Fruit fly (Drosophila melanogaster) whole organism, embryonic: ENCODE results near the gene CG14984.

ENCODE experiments used
- ATbp ChIP-seq: fragments of 200-800 bp; sonication (Bioruptor generic); optimal IDR thresholded peaks from 2 replicates; lab custom pipeline; 2017; ENCODE audit warnings: missing biosample characterization, mild to moderate bottlenecking, missing genetic modification characterization, missing genetic modification reagents
- Asciz ChIP-seq: fragments of 200-800 bp; sonication (Bioruptor generic); optimal IDR thresholded peaks from 2 replicates; lab custom pipeline; 2017; ENCODE audit warnings: missing biosample characterization, mild to moderate bottlenecking, missing genetic modification characterization, missing genetic modification reagents
- Bgb ChIP-seq: fragments of 200-800 bp; sonication (Bioruptor generic); IDR thresholded peaks from 2 replicates; pipeline ENCODE4 v1.3.6; 2022; ENCODE audit warnings: missing biosample characterization, missing genetic modification characterization; ENCODE audit not compliant: partially characterized antibody
- Blimp-1 ChIP-seq: fragments of 200-800 bp; sonication (Bioruptor generic); optimal IDR thresholded peaks from 3 replicates; lab custom pipeline; 2018; ENCODE audit warnings: missing biosample characterization, missing genetic modification characterization, mild to moderate bottlenecking, moderate library complexity, missing genetic modification reagents
- BtbVII ChIP-seq: fragments of 200-800 bp; sonication (Bioruptor generic); optimal IDR thresholded peaks from 3 replicates; lab custom pipeline; 2017; ENCODE audit warnings: missing biosample characterization, mild to moderate bottlenecking, missing genetic modification characterization
- CG10543 ChIP-seq: fragments of 200-800 bp; sonication (Bioruptor generic); optimal IDR thresholded peaks from 3 replicates; lab custom pipeline; 2017; ENCODE audit warnings: missing biosample characterization, mild to moderate bottlenecking, missing genetic modification characterization, moderate library complexity
- CG12659 ChIP-seq: fragments of 200-800 bp; sonication (Bioruptor generic); optimal IDR thresholded peaks from 3 replicates; lab custom pipeline; 2017; ENCODE audit warnings: mild to moderate bottlenecking, missing biosample characterization, missing genetic modification reagents, missing genetic modification characterization
- CG17359 ChIP-seq: fragments of 200-800 bp; sonication (Bioruptor generic); optimal IDR thresholded peaks from 3 replicates; lab custom pipeline; 2018; ENCODE audit warnings: missing biosample characterization, mild to moderate bottlenecking, missing genetic modification characterization, moderate library complexity
- CG17568 ChIP-seq: fragments of 200-800 bp; sonication (Bioruptor generic); optimal IDR thresholded peaks from 2 replicates; lab custom pipeline; 2018; ENCODE audit warnings: missing biosample characterization, mild to moderate bottlenecking, missing genetic modification characterization, moderate library complexity
- CG18599 ChIP-seq: fragments of 200-800 bp; sonication (Bioruptor generic); optimal IDR thresholded peaks from 3 replicates; lab custom pipeline; 2017; ENCODE audit warnings: missing biosample characterization, missing genetic modification characterization, mild to moderate bottlenecking, moderate library complexity, missing genetic modification reagents
- CG2199 ChIP-seq: fragments of 200-800 bp; sonication (Bioruptor generic); IDR thresholded peaks from 3 replicates; pipeline ENCODE4 v1.3.6; 2022; ENCODE audit warnings: missing biosample characterization, missing genetic modification characterization
- CG32532 ChIP-seq: fragments of 200-800 bp; sonication (Bioruptor generic); IDR thresholded peaks from 2 replicates; pipeline ENCODE4 v1.3.6; 2022; ENCODE audit warnings: missing biosample characterization, missing genetic modification characterization
- CG34376 ChIP-seq: fragments of 200-800 bp; sonication (Bioruptor generic); optimal IDR thresholded peaks from 2 replicates; lab custom pipeline; 2018; ENCODE audit warnings: missing biosample characterization, mild to moderate bottlenecking, missing genetic modification characterization
- CG3726 ChIP-seq: fragments of 200-800 bp; sonication (Bioruptor generic); IDR thresholded peaks from 3 replicates; pipeline ENCODE4, ENCODE4 v1.3.6; 2022; ENCODE audit warnings: missing biosample characterization, missing genetic modification characterization
- CG4617 ChIP-seq: fragments of 200-800 bp; sonication (Bioruptor generic); optimal IDR thresholded peaks from 3 replicates; lab custom pipeline; 2016; ENCODE audit warnings: missing biosample characterization, missing genetic modification characterization, borderline replicate concordance
- CG7987 ChIP-seq: fragments of 200-800 bp; sonication (Bioruptor generic); optimal IDR thresholded peaks from 2 replicates; lab custom pipeline; 2018; ENCODE audit warnings: missing biosample characterization, mild to moderate bottlenecking, missing genetic modification characterization, moderate library complexity
- CG9437 ChIP-seq: fragments of 200-800 bp; sonication (Bioruptor generic); optimal IDR thresholded peaks from 2 replicates; lab custom pipeline; 2018; ENCODE audit warnings: missing biosample characterization, mild to moderate bottlenecking, missing genetic modification characterization
- CG9817 ChIP-seq: fragments of 200-800 bp; sonication (Bioruptor generic); optimal IDR thresholded peaks from 2 replicates; lab custom pipeline; 2018; ENCODE audit warnings: missing biosample characterization, mild to moderate bottlenecking, missing genetic modification characterization, moderate library complexity
- CTCF ChIP-seq: fragments of 200-800 bp; sonication (Bioruptor generic); optimal IDR thresholded peaks from 2 replicates; lab custom pipeline; 2017; ENCODE audit warnings: missing biosample characterization, mild to moderate bottlenecking, missing genetic modification characterization, moderate library complexity
- D19B ChIP-seq: fragments of 200-800 bp; sonication (Bioruptor generic); optimal IDR thresholded peaks from 2 replicates; lab custom pipeline; 2017; ENCODE audit warnings: missing biosample characterization, mild to moderate bottlenecking, missing genetic modification characterization
- Ets65A ChIP-seq: fragments of 200-800 bp; sonication (Bioruptor generic); peaks from one replicate; lab custom pipeline; 2016; ENCODE audit warnings: missing biosample characterization, missing genetic modification characterization
- HLH4C ChIP-seq: fragments of 200-800 bp; sonication (Bioruptor generic); IDR thresholded peaks from 3 replicates; pipeline ENCODE4 v1.3.6; 2022; ENCODE audit warnings: missing biosample characterization, missing genetic modification characterization; ENCODE audit not compliant: partially characterized antibody
- Lim3 ChIP-seq: fragments of 200-800 bp; sonication (Bioruptor generic); IDR thresholded peaks from 2 replicates; pipeline ENCODE4 v1.3.6; 2022; ENCODE audit warnings: missing biosample characterization, missing genetic modification characterization
- Neu2 ChIP-seq: fragments of 200-800 bp; sonication (Bioruptor generic); optimal IDR thresholded peaks from 3 replicates; lab custom pipeline; 2016; ENCODE audit warnings: missing biosample characterization, missing genetic modification characterization, borderline replicate concordance
- PHDP ChIP-seq: fragments of 200-800 bp; sonication (Bioruptor generic); optimal IDR thresholded peaks from 3 replicates; lab custom pipeline; 2018; ENCODE audit warnings: missing biosample characterization, mild to moderate bottlenecking, missing genetic modification characterization, moderate library complexity
- Ptx1 ChIP-seq: fragments of 200-800 bp; sonication (Bioruptor generic); IDR thresholded peaks from 2 replicates; pipeline ENCODE4 v1.3.6; 2022; ENCODE audit warnings: missing biosample characterization, missing genetic modification characterization
- Vsx1 ChIP-seq: fragments of 200-800 bp; sonication (Bioruptor generic); optimal IDR thresholded peaks from 2 replicates; lab custom pipeline; 2017; ENCODE audit warnings: missing biosample characterization, mild to moderate bottlenecking, missing genetic modification characterization, missing genetic modification reagents
- abd-A ChIP-seq: fragments of 200-800 bp; sonication (Bioruptor generic); optimal IDR thresholded peaks from 3 replicates; lab custom pipeline; 2019; ENCODE audit warnings: missing biosample characterization, mild to moderate bottlenecking, missing genetic modification characterization, moderate library complexity
- al ChIP-seq: fragments of 200-800 bp; sonication (Bioruptor generic); IDR thresholded peaks from 2 replicates; pipeline ENCODE4 v1.3.6; 2022; ENCODE audit warnings: missing biosample characterization, missing genetic modification characterization
- bbx ChIP-seq: fragments of 200-800 bp; sonication (Bioruptor generic); IDR thresholded peaks from 2 replicates; pipeline ENCODE4 v1.3.6; 2022; ENCODE audit warnings: missing biosample characterization, missing genetic modification characterization; ENCODE audit not compliant: partially characterized antibody
- bsh ChIP-seq, 2 experiments: fragments of 200-800 bp; sonication (Bioruptor generic); optimal IDR thresholded peaks; 2 replicates each; lab custom pipeline; 2017 to 2018; ENCODE audit warnings: mild to moderate bottlenecking in 2 of 2, missing biosample characterization in 2 of 2, missing genetic modification characterization in 2 of 2, moderate library complexity in 1 of 2
- chinmo ChIP-seq: fragments of 200-800 bp; sonication (Bioruptor generic); IDR thresholded peaks from 4 replicates; pipeline ENCODE4 v1.3.6; 2022; ENCODE audit warnings: missing biosample characterization, missing genetic modification characterization; ENCODE audit not compliant: partially characterized antibody
- ci ChIP-seq: fragments of 200-800 bp; sonication (Bioruptor generic); IDR thresholded peaks from 3 replicates; pipeline ENCODE4 v1.3.6; 2022; ENCODE audit warnings: missing biosample characterization, missing genetic modification characterization
- cwo ChIP-seq: fragments of 200-800 bp; sonication (Bioruptor generic); optimal IDR thresholded peaks from 3 replicates; lab custom pipeline; 2017; ENCODE audit warnings: missing biosample characterization, missing genetic modification characterization, mild to moderate bottlenecking, moderate library complexity, missing genetic modification reagents
- exex ChIP-seq: fragments of 200-800 bp; sonication (Bioruptor generic); optimal IDR thresholded peaks from 4 replicates; lab custom pipeline; 2018; ENCODE audit warnings: missing biosample characterization, mild to moderate bottlenecking, missing genetic modification characterization, moderate library complexity
- grn ChIP-seq: fragments of 200-800 bp; sonication (Bioruptor generic); optimal IDR thresholded peaks from 3 replicates; lab custom pipeline; 2017; ENCODE audit warnings: missing biosample characterization, missing genetic modification characterization
- mirr ChIP-seq: fragments of 200-800 bp; sonication (Bioruptor generic); optimal IDR thresholded peaks from 3 replicates; lab custom pipeline; 2018; ENCODE audit warnings: missing biosample characterization, mild to moderate bottlenecking, missing genetic modification characterization
- pho ChIP-seq: fragments of 200-800 bp; sonication (Bioruptor generic); optimal IDR thresholded peaks from 2 replicates; lab custom pipeline; 2016; ENCODE audit warnings: missing biosample characterization, missing genetic modification characterization
- pros ChIP-seq: fragments of 200-800 bp; sonication (Bioruptor generic); optimal IDR thresholded peaks from 3 replicates; lab custom pipeline; 2019; ENCODE audit warnings: missing biosample characterization, mild to moderate bottlenecking, missing genetic modification characterization, moderate library complexity
- sd ChIP-seq: fragments of 200-800 bp; sonication (Bioruptor generic); optimal IDR thresholded peaks from 3 replicates; lab custom pipeline; 2018; ENCODE audit warnings: missing biosample characterization, mild to moderate bottlenecking, missing genetic modification characterization, moderate library complexity
- sens ChIP-seq: fragments of 200-800 bp; sonication (Bioruptor generic); peaks from one replicate; lab custom pipeline; 2016; ENCODE audit warnings: missing biosample characterization, missing genetic modification characterization
- sug ChIP-seq: fragments of 200-800 bp; optimal IDR thresholded peaks from 2 replicates; lab custom pipeline; 2019; ENCODE audit warnings: missing biosample characterization, mild to moderate bottlenecking, missing genetic modification characterization, moderate library complexity
- tio ChIP-seq: fragments of 200-800 bp; sonication (Bioruptor generic); optimal IDR thresholded peaks from 2 replicates; lab custom pipeline; 2017; ENCODE audit warnings: missing biosample characterization, missing genetic modification characterization, inconsistent platforms

The CG14984 gene

dm6 chr3L:3930930-3931329, 21.4 kb downstream of the CG14984 start:
- TF ChIP-seq ATbp (GFP tag; lab: Kevin White, UChicago) (peak; percentile 26), CTCF (GFP tag; lab: Kevin White, UChicago) (peak; percentile 30), bbx (no peak), BtbVII (GFP tag; lab: Kevin White, UChicago) (peak; percentile 29), bsh (GFP tag; optimal IDR thresholded peaks at IDR 0.05; lab: Kevin White, UChicago) (peak in 1 of 2 experiments; percentile 18), CG3726 (GFP tag; lab: Robert Waterston, UW) (no peak), HLH4C (GFP tag; lab: Robert Waterston, UW) (0 out of 3 replicates have a peak, but pooled peaks have one; percentile 33), al (no peak), PHDP (tag; lab: Kevin White, UChicago) (peak; percentile 20), pho (GFP tag; lab: Kevin White, UChicago) (no peak), ci (GFP tag; lab: Robert Waterston, UW) (0 out of 3 replicates have a peak, but pooled peaks have one; percentile 43), CG9437 (GFP tag; lab: Kevin White, UChicago) (peak; percentile 15), CG12659 (peak; percentile 26), Asciz (GFP tag; lab: Kevin White, UChicago) (peak; percentile 8), CG2199 (GFP tag; lab: Robert Waterston, UW) (peak; percentile 79; the same call in 1 of the 3 replicates), tio (peak; percentile 37), CG17359 (tag; lab: Kevin White, UChicago) (peak; percentile 2), Blimp-1 (GFP tag; lab: Kevin White, UChicago) (peak; percentile 29), sens (GFP tag; lab: Kevin White, UChicago) (peak; percentile 84), Bgb (peak; percentile 31; the same call in 1 of the 2 replicates), CG17568 (GFP tag; lab: Kevin White, UChicago) (peak; percentile 16), CG4617 (GFP tag; lab: Kevin White, UChicago) (no peak), CG9817 (no peak)

DNA sequence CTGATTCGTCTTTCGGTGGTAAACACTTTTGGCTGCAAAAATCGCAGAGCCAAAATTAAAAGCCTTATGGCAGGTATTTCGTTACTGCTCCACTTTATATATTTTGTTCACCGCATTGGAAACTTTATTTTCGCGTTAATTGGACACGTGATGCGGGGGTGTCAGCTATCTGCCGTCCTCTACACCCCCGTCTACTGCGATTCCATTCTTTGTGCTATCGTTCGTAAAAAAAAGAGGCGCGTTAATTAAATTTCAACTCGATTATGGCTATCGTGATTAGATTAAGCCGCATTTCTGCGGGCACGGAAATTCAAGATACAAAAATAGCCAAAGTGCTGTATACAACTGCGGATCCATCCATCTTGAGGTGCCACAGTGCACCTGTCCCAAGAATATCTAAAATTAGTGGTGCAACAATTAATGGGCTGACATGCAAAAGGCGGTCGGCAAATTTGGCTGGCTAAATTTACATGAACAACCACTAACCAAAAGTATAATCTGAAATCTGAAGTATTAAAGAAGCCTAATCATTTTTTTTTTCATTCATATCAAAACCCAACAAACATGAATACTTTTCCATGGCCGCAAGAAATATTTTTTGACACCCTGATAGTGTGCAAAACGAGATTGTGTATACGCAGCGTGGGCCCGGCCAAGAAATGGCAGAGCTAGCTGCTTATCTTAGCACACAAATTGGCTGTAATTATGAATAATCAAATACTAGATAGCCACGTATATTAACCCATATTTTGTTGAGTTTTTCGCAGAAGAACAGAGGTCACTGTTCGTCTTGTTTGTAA, 22.2 kb downstream of the CG14984 start:
- TF ChIP-seq CG10543 (GFP tag; lab: Kevin White, UChicago) = peak; percentile 10
- 0 out of 4 replicates have a peak, but pooled peaks have one; percentile 37 for TF ChIP-seq chinmo (GFP tag; lab: Robert Waterston, UW)
- peak; percentile 80 for TF ChIP-seq sd
- peak; percentile 88 for TF ChIP-seq Ets65A (GFP tag; lab: Kevin White, UChicago)
- TF ChIP-seq sug (tag; lab: Kevin White, UChicago) = peak; percentile 79
- TF ChIP-seq CG7987 (GFP tag; lab: Kevin White, UChicago) = peak; percentile 71
- peak; percentile 22 for TF ChIP-seq CG18599 (GFP tag; lab: Kevin White, UChicago)
- TF ChIP-seq pros (GFP tag; lab: Kevin White, UChicago) = no peak
- TF ChIP-seq Ptx1 (GFP tag; lab: Robert Waterston, UW) = no peak
- peak; percentile 40; the same call in 1 of the 2 replicates for TF ChIP-seq Lim3
- TF ChIP-seq CG32532 = no peak
- TF ChIP-seq abd-A (tag; lab: Kevin White, UChicago) = no peak
- peak; percentile 10 for TF ChIP-seq Vsx1
- peak; percentile 98 for TF ChIP-seq exex (tag; lab: Kevin White, UChicago)
- TF ChIP-seq cwo (GFP tag; lab: Kevin White, UChicago) = peak; percentile 71
- TF ChIP-seq D19B = peak; percentile 19
- peak; percentile 66 for TF ChIP-seq mirr (GFP tag; lab: Kevin White, UChicago)
- peak; percentile 81 for TF ChIP-seq CG34376 (GFP tag; lab: Kevin White, UChicago)
- peak; percentile 85 for TF ChIP-seq grn (GFP tag; lab: Kevin White, UChicago)
- TF ChIP-seq Neu2 (GFP tag; lab: Kevin White, UChicago) = no peak
